Fruit fly (Drosophila melanogaster) ovary, adult (tissue): ENCODE data around the gene CG31195.

Source experiments
- CG17801 ChIP-seq: fragments of 200-800 bp; optimal IDR thresholded peaks from 2 replicates; lab custom pipeline; 2019; ENCODE audit warnings: missing biosample characterization, mild to moderate bottlenecking, missing genetic modification characterization, moderate library complexity; ENCODE audit not compliant: partially characterized antibody

Gene CG31195

dm6 chr3R:20762175-20762795 is at the start of gene CG31195:
CG31195 (minus strand) TSS chr3R:20762369.
- no peak for TF ChIP-seq CG17801 (GFP tag; lab: Kevin White, UChicago)

- TF ChIP-seq CG17801 (GFP tag; lab: Kevin White, UChicago): no peak
These were observed 40.1 kb upstream of the CG31195 start for dm6 chr3R:20802253-20802652.

- no peak for TF ChIP-seq CG17801 (GFP tag; lab: Kevin White, UChicago)
These were observed 34.8 kb upstream of the CG31195 start for dm6 chr3R:20796949-20797348.

- TF ChIP-seq CG17801 (GFP tag; lab: Kevin White, UChicago): no peak
These were observed 29.1 kb upstream of the CG31195 start for dm6 chr3R:20791212-20791789.

- no peak for TF ChIP-seq CG17801 (GFP tag; lab: Kevin White, UChicago)
These were observed 28.3 kb upstream of the CG31195 start for dm6 chr3R:20790437-20790836.

- no peak for TF ChIP-seq CG17801 (GFP tag; lab: Kevin White, UChicago)
These were observed 26.4 kb upstream of the CG31195 start for dm6 chr3R:20788559-20788958.

- TF ChIP-seq CG17801 (GFP tag; lab: Kevin White, UChicago): no peak
These were observed 22.5 kb upstream of the CG31195 start for dm6 chr3R:20784436-20785368.

- no peak for TF ChIP-seq CG17801 (GFP tag; lab: Kevin White, UChicago)
These were observed 21.7 kb upstream of the CG31195 start for dm6 chr3R:20783714-20784435.

dm6 chr3R:20782655-20783105 is 20.5 kb upstream of the CG31195 start:
- TF ChIP-seq CG17801 (GFP tag; lab: Kevin White, UChicago): peak; percentile 96

dm6 chr3R:20782104-20782654 is 20.0 kb upstream of the CG31195 start:
- no peak for TF ChIP-seq CG17801 (GFP tag; lab: Kevin White, UChicago)

- peak; percentile 50 for TF ChIP-seq CG17801 (GFP tag; lab: Kevin White, UChicago)
These were observed 17.8 kb upstream of the CG31195 start for dm6 chr3R:20779969-20780368.

- no peak for TF ChIP-seq CG17801 (GFP tag; lab: Kevin White, UChicago)
These were observed 17.4 kb upstream of the CG31195 start for dm6 chr3R:20779545-20779944.

- peak; percentile 99 for TF ChIP-seq CG17801 (GFP tag; lab: Kevin White, UChicago)
These were observed 16.2 kb upstream of the CG31195 start for dm6 chr3R:20778285-20778926.

dm6 chr3R:20774125-20774524 is 12.0 kb upstream of the CG31195 start:
- no peak for TF ChIP-seq CG17801 (GFP tag; lab: Kevin White, UChicago)
